Worm (Caenorhabditis elegans): ENCODE results near the gene F44B9.8.

ce11 chrIII:8065101-8065500 lies 35.7 kb upstream of the F44B9.8 start:
- no peak for TF ChIP-seq unc-62 (GFP tag; optimal IDR thresholded peaks at IDR 0.05)
- no peak for TF ChIP-seq egl-27 (tag; optimal IDR thresholded peaks at IDR 0.05)
- TF ChIP-seq ceh-82 (tag; optimal IDR thresholded peaks at IDR 0.05), result no peak
- no peak for TF ChIP-seq fkh-2 (tag; optimal IDR thresholded peaks at IDR 0.05)
- no peak for TF ChIP-seq ama-1 (optimal IDR thresholded peaks at IDR 0.05)
- TF ChIP-seq ztf-11 (tag; optimal IDR thresholded peaks at IDR 0.05), result no peak
- no peak for TF ChIP-seq tbx-2 (tag; optimal IDR thresholded peaks at IDR 0.05)
- TF ChIP-seq ztf-4 (tag; optimal IDR thresholded peaks at IDR 0.05), result no peak
- TF ChIP-seq nhr-237 (tag; optimal IDR thresholded peaks at IDR 0.05), result no peak
- TF ChIP-seq nhr-12 (tag; optimal IDR thresholded peaks at IDR 0.05), result no peak
- no peak for TF ChIP-seq elt-1 (tag; optimal IDR thresholded peaks at IDR 0.05)
- no peak for TF ChIP-seq lin-39 (tag; optimal IDR thresholded peaks at IDR 0.05)
- TF ChIP-seq nhr-77 (tag; optimal IDR thresholded peaks at IDR 0.05), result no peak
